Fruit fly (Drosophila melanogaster): ENCODE measurements around the gene rdhB.

Gene rdhB

DNA sequence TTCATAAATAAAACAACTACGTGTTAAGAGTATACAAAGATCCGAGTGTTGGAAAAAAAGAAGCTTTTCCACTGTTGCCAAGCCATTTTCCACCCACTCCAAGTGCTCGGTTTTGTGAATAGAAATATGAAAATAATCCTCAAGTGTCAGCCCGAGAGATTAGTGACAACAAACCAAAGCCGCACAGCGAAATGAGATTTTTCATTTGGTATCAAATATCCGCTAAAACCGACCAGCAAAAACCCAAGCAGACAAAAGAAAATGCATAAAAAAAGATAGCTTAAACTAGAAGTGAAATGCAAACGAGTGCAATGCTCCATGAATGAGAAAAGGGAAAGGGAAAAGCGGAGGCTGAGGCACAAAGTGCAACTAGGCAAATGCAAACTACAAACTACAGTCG lies at the start of gene rdhB:
rdhB (plus strand) TSS at position 301 of the 400 bp plus-strand sequence.
- no peak for TF ChIP-seq CG8119 (GFP tag; IDR thresholded peaks at IDR 0.05)
- TF ChIP-seq Blimp-1 (GFP tag; optimal IDR thresholded peaks at IDR 0.05): no peak
- TF ChIP-seq Gug (GFP tag; IDR thresholded peaks at IDR 0.05): no peak
- TF ChIP-seq eg (GFP tag; IDR thresholded peaks at IDR 0.05): no peak
- no peak for TF ChIP-seq Ets96B (tag; optimal IDR thresholded peaks at IDR 0.05)
- no peak for TF ChIP-seq salr (GFP tag; optimal IDR thresholded peaks at IDR 0.05)
- TF ChIP-seq dac (GFP tag; optimal IDR thresholded peaks at IDR 0.05): no peak
- no peak for TF ChIP-seq esn (GFP tag; optimal IDR thresholded peaks at IDR 0.05)
- no peak for TF ChIP-seq Met (GFP tag; optimal IDR thresholded peaks at IDR 0.05)
- no peak for TF ChIP-seq CG1621 (tag; optimal IDR thresholded peaks at IDR 0.05)
- TF ChIP-seq fd85E (GFP tag; optimal IDR thresholded peaks at IDR 0.05): no peak
- TF ChIP-seq CG34406 (GFP tag; optimal IDR thresholded peaks at IDR 0.05): no peak

DNA sequence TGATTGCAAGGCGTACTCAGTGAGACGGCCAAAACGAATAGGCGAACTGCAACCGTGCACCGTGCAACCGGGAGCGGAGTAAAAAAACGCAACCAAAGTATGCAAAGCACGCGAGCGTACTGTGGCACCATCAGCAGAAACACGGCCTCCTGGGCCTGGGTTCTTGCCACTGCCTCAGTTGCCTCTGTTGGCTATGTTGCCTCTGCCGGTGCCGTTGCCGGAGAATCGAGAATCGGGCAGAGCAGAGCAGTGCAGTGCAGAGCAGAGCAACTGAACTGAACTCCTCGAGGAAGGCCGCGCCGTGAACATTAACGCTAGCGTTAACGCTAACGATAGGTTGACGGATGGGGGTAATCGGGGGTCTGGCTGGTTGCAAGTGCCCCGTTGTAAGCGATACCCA lies 27.5 kb upstream of the rdhB start, which contains the start of gene CG34377:
CG34377 (minus strand) TSS at position 101 of the 400 bp plus-strand sequence.
- no peak for TF ChIP-seq dsx (GFP tag; optimal IDR thresholded peaks at IDR 0.05; ENCODE audit: poor library complexity, severe bottlenecking)
- no peak for TF ChIP-seq CG7368 (GFP tag; optimal IDR thresholded peaks at IDR 0.05)
- TF ChIP-seq CG15336 (GFP tag; IDR thresholded peaks at IDR 0.05): no peak
- no peak for TF ChIP-seq lz (GFP tag; optimal IDR thresholded peaks at IDR 0.05)
- no peak for TF ChIP-seq CG8119 (GFP tag; IDR thresholded peaks at IDR 0.05)
- no peak for TF ChIP-seq Ets21C (GFP tag; optimal IDR thresholded peaks at IDR 0.05)
- TF ChIP-seq Ets96B (tag; optimal IDR thresholded peaks at IDR 0.05): no peak
- TF ChIP-seq Eip93F (GFP tag; optimal IDR thresholded peaks at IDR 0.05): no peak
- TF ChIP-seq ss (GFP tag; optimal IDR thresholded peaks at IDR 0.05): no peak
- TF ChIP-seq CG11762 (GFP tag; optimal IDR thresholded peaks at IDR 0.05; ENCODE audit: insufficient read depth): no peak
- TF ChIP-seq CG3919 (GFP tag; optimal IDR thresholded peaks at IDR 0.05): no peak
- no peak for TF ChIP-seq CG3032 (tag; optimal IDR thresholded peaks at IDR 0.05)
- no peak for TF ChIP-seq Gug (GFP tag; IDR thresholded peaks at IDR 0.05)
- no peak for TF ChIP-seq CG16779 (tag; optimal IDR thresholded peaks at IDR 0.05)

DNA sequence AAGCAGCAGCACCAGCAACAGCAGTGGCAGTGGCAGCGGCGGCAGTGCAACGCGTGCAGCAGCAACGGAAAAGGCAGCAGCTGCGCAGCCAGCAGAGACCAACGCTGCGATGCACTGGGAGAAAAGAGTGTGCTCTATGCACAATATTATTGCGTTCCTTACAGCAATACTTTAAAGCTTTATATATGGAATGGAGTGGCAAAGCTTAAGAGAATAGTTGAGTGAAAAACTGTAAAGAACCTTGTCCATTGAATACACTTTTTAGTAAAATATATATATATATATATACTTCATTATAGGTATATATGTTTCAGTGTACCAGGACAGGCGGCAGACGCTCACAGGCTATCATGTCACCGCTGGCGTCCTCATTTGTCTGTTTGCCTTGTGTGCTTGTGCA lies 26.8 kb upstream of the rdhB start:
- peak; percentile 77 for TF ChIP-seq Ets96B (tag; optimal IDR thresholded peaks at IDR 0.05)
- TF ChIP-seq CG11902 (GFP tag; optimal IDR thresholded peaks at IDR 0.05): no peak
- TF ChIP-seq fd85E (GFP tag; optimal IDR thresholded peaks at IDR 0.05): no peak
- TF ChIP-seq topi (GFP tag; optimal IDR thresholded peaks at IDR 0.05): peak; percentile 33
- peak; percentile 56 for TF ChIP-seq CG6792 (GFP tag; optimal IDR thresholded peaks at IDR 0.05)
- TF ChIP-seq CG6276 (GFP tag; optimal IDR thresholded peaks at IDR 0.05): peak; percentile 63
- no peak for TF ChIP-seq CG6854 (GFP tag; optimal IDR thresholded peaks at IDR 0.05)
- TF ChIP-seq CG8119 (GFP tag; IDR thresholded peaks at IDR 0.05): peak; percentile 66
- peak; percentile 44 for TF ChIP-seq Hr4 (GFP tag; optimal IDR thresholded peaks at IDR 0.05)
- TF ChIP-seq Lpt (GFP tag; optimal IDR thresholded peaks at IDR 0.05): peak; percentile 17
- no peak for TF ChIP-seq Eip93F (GFP tag; optimal IDR thresholded peaks at IDR 0.05)
- peak; percentile 66 for TF ChIP-seq CG10669 (GFP tag; optimal IDR thresholded peaks at IDR 0.05)
- TF ChIP-seq Eip78C (GFP tag): peak; percentile 83
- peak; percentile 45 for TF ChIP-seq CG4318 (GFP tag; optimal IDR thresholded peaks at IDR 0.05)
- peak; percentile 37 for TF ChIP-seq CG7368 (GFP tag; optimal IDR thresholded peaks at IDR 0.05)
- peak; percentile 4 for TF ChIP-seq dac (GFP tag; optimal IDR thresholded peaks at IDR 0.05)
- TF ChIP-seq spab (GFP tag; optimal IDR thresholded peaks at IDR 0.05): peak; percentile 65
- peak; percentile 63 for TF ChIP-seq CG6808 (GFP tag; optimal IDR thresholded peaks at IDR 0.05)
- peak; percentile 70 for TF ChIP-seq OdsH (GFP tag; optimal IDR thresholded peaks at IDR 0.05)
- TF ChIP-seq Sox14 (GFP tag; optimal IDR thresholded peaks at IDR 0.05): peak; percentile 33
- TF ChIP-seq Sox102F (GFP tag; optimal IDR thresholded peaks at IDR 0.05): no peak
- peak; percentile 79 for TF ChIP-seq CG10631 (GFP tag; optimal IDR thresholded peaks at IDR 0.05)
- TF ChIP-seq lz (GFP tag; optimal IDR thresholded peaks at IDR 0.05): peak; percentile 31
- TF ChIP-seq ss (GFP tag; optimal IDR thresholded peaks at IDR 0.05): peak in 1 of 2 experiments; percentile 74
- TF ChIP-seq CG9139 (GFP tag; optimal IDR thresholded peaks at IDR 0.05): peak; percentile 66
- no peak for TF ChIP-seq cyc (GFP tag; optimal IDR thresholded peaks at IDR 0.05)
- peak; percentile 77 for TF ChIP-seq CG32006 (GFP tag; optimal IDR thresholded peaks at IDR 0.05)
- TF ChIP-seq net (GFP tag; optimal IDR thresholded peaks at IDR 0.05): peak; percentile 71
- no peak for TF ChIP-seq Blimp-1 (GFP tag; optimal IDR thresholded peaks at IDR 0.05)
- TF ChIP-seq CG3032 (tag; optimal IDR thresholded peaks at IDR 0.05): peak; percentile 77
- no peak for TF ChIP-seq vri (GFP tag; optimal IDR thresholded peaks at IDR 0.05)
- 0 out of 2 replicates have a peak, but pooled peaks have one; percentile 43 for TF ChIP-seq CG11294 (GFP tag; IDR thresholded peaks at IDR 0.05)
- no peak for TF ChIP-seq fkh (GFP tag; optimal IDR thresholded peaks at IDR 0.05)
- TF ChIP-seq acj6 (GFP tag; optimal IDR thresholded peaks at IDR 0.05): peak; percentile 66

All from whole organism, prepupa.